Worm (Caenorhabditis elegans): ENCODE data around the gene F44B9.10.
A peak's percentile ranks its signal among the peaks of the same experiment; 100 is the strongest.

F44B9.10 gene

ce11 chrIII:8077180-8077579 is 43.7 kb upstream of the F44B9.10 start:
- TF ChIP-seq Y95B8A.8 (GFP tag; IDR thresholded peaks at IDR 0.05) (no peak), ztf-26 (tag; optimal IDR thresholded peaks at IDR 0.05) (no peak), unc-62 (GFP tag; optimal IDR thresholded peaks at IDR 0.05) (no peak), Y67H2A.10 (GFP tag; conservative IDR thresholded peaks at IDR 0.05) (no peak), pbrm-1 (GFP tag; IDR thresholded peaks at IDR 0.05) (no peak)

ce11 chrIII:8069206-8069605 is 35.8 kb upstream of the F44B9.10 start:
- TF ChIP-seq tbp1 (GFP tag; optimal IDR thresholded peaks at IDR 0.05) (peak; percentile 92), somi-1 (GFP tag; optimal IDR thresholded peaks at IDR 0.05) (no peak), die-1 (tag; optimal IDR thresholded peaks at IDR 0.05) (peak; percentile 65), B0019.2 (GFP tag; conservative IDR thresholded peaks at IDR 0.05) (0 out of 2 replicates have a peak, but pooled peaks have one; percentile 14), ceh-27 (GFP tag; optimal IDR thresholded peaks at IDR 0.05) (no peak), snpc-4 (GFP tag; optimal IDR thresholded peaks at IDR 0.05) (peak; percentile 56), snpc-4 (tag; optimal IDR thresholded peaks at IDR 0.05) (peak in 3 of 4 experiments; percentile 86 to 88 (median 87)), nhr-27 (tag; optimal IDR thresholded peaks at IDR 0.05) (no peak), egl-44 (GFP tag; IDR thresholded peaks at IDR 0.05) (0 out of 2 replicates have a peak, but pooled peaks have one; percentile 11), bed-2 (GFP tag; IDR thresholded peaks at IDR 0.05) (no peak), ceh-40 (GFP tag; IDR thresholded peaks at IDR 0.05) (no peak), nfyb-1 (GFP tag; IDR thresholded peaks at IDR 0.05) (0 out of 2 replicates have a peak, but pooled peaks have one; percentile 70), unc-130 (GFP tag; optimal IDR thresholded peaks at IDR 0.05) (no peak), B0336.3 (GFP tag; IDR thresholded peaks at IDR 0.05) (no peak), B0261.1 (tag; optimal IDR thresholded peaks at IDR 0.05) (peak; percentile 72), rpc-1 (optimal IDR thresholded peaks at IDR 0.05) (peak; percentile 66), rpc-1 (tag; optimal IDR thresholded peaks at IDR 0.05) (peak; percentile 74), lin-26 (GFP tag; IDR thresholded peaks at IDR 0.05) (peak; percentile 76), hmg-1.2 (GFP tag; IDR thresholded peaks at IDR 0.05) (peak; percentile 39; the same call in 1 of the 2 replicates), F49E8.2 (tag; optimal IDR thresholded peaks at IDR 0.05; ENCODE audit: insufficient read depth) (peak; percentile 7), ceh-58 (GFP tag; IDR thresholded peaks at IDR 0.05) (no peak), him-1 (tag; optimal IDR thresholded peaks at IDR 0.05) (peak; percentile 58), ZK185.1 (tag; optimal IDR thresholded peaks at IDR 0.05; ENCODE audit: poor library complexity, severe bottlenecking) (no peak), tlf-1 (GFP tag; optimal IDR thresholded peaks at IDR 0.05) (no peak), nhr-120 (GFP tag; IDR thresholded peaks at IDR 0.05) (no peak), dpff-1 (tag; optimal IDR thresholded peaks at IDR 0.05) (no peak), attf-5 (GFP tag; optimal IDR thresholded peaks at IDR 0.05) (no peak), cebp-1 (GFP tag; IDR thresholded peaks at IDR 0.05) (no peak), cebp-1 (tag; optimal IDR thresholded peaks at IDR 0.05) (no peak), C06A6.2 (GFP tag; conservative IDR thresholded peaks at IDR 0.05) (no peak), F33H1.4 (GFP tag; IDR thresholded peaks at IDR 0.05) (no peak), madf-10 (tag; optimal IDR thresholded peaks at IDR 0.05) (no peak), F23B12.7 (tag; optimal IDR thresholded peaks at IDR 0.05; ENCODE audit: insufficient read depth) (peak; percentile 58), snpc-1.1 (tag; optimal IDR thresholded peaks at IDR 0.05; ENCODE audit: insufficient read depth) (peak; percentile 89), snpc-3.4 (tag; optimal IDR thresholded peaks at IDR 0.05) (peak; percentile 76), lag-1 (GFP tag; IDR thresholded peaks at IDR 0.05) (no peak)

Data from whole organism, young adult.